Worm (Caenorhabditis elegans) whole organism, young adult: ENCODE results near the gene K10C9.1.

Source experiments
- F39B2.1 ChIP-seq: fragments of 200-800 bp; sonication (Bioruptor generic); IDR thresholded peaks from 2 replicates; pipeline ENCODE4 v1.3.6; 2022; ENCODE audit warnings: missing genetic modification reagents, missing genetic modification characterization, missing compliant biosample characterization
- F49E8.2 ChIP-seq: sonication (generic microtip); optimal IDR thresholded peaks from 3 replicates; lab custom pipeline; 2017; ENCODE audit warnings: missing genetic modification characterization, mild to moderate bottlenecking, missing compliant biosample characterization, antibody characterized with exemption, moderate library complexity; ENCODE audit not compliant: insufficient read depth
- T26A5.8 ChIP-seq: sonication (generic microtip); optimal IDR thresholded peaks from 2 replicates; lab custom pipeline; 2016; ENCODE audit warnings: missing genetic modification characterization, missing compliant biosample characterization
- aptf-3 ChIP-seq: fragments of 200-800 bp; sonication (Bioruptor generic); IDR thresholded peaks from 2 replicates; pipeline ENCODE4 v1.3.6; 2022; ENCODE audit warnings: missing genetic modification characterization, missing compliant biosample characterization
- attf-5 ChIP-seq: fragments of 200-800 bp; sonication (Bioruptor generic); optimal IDR thresholded peaks from 2 replicates; lab custom pipeline; 2018; ENCODE audit warnings: mild to moderate bottlenecking, missing genetic modification characterization, missing compliant biosample characterization
- bed-2 ChIP-seq: fragments of 200-800 bp; sonication (Bioruptor generic); IDR thresholded peaks from 2 replicates; pipeline ENCODE4 v1.3.6; 2022; ENCODE audit warnings: missing genetic modification reagents, missing genetic modification characterization, missing compliant biosample characterization
- cebp-2 ChIP-seq: fragments of 200-800 bp; sonication (Bioruptor generic); IDR thresholded peaks from 2 replicates; pipeline ENCODE4 v1.3.6; 2022; ENCODE audit warnings: missing genetic modification characterization, missing compliant biosample characterization
- ceh-100 ChIP-seq: fragments of 200-800 bp; sonication (Bioruptor generic); IDR thresholded peaks from 2 replicates; pipeline ENCODE4 v1.3.6; 2022; ENCODE audit warnings: missing genetic modification reagents, missing genetic modification characterization, missing compliant biosample characterization
- ceh-27 ChIP-seq: fragments of 200-800 bp; sonication (Bioruptor generic); optimal IDR thresholded peaks from 2 replicates; lab custom pipeline; 2018; ENCODE audit warnings: mild to moderate bottlenecking, missing genetic modification characterization, moderate library complexity, missing compliant biosample characterization
- ceh-79 ChIP-seq: sonication (generic microtip); optimal IDR thresholded peaks from 2 replicates; lab custom pipeline; 2017; ENCODE audit warnings: mild to moderate bottlenecking, missing genetic modification characterization, missing compliant biosample characterization
- ceh-91 ChIP-seq: fragments of 200-800 bp; sonication (Bioruptor generic); IDR thresholded peaks from 2 replicates; pipeline ENCODE4 v1.3.6; 2022; ENCODE audit warnings: missing genetic modification reagents, missing genetic modification characterization, missing compliant biosample characterization
- dpl-1 ChIP-seq: fragments of 150-350 bp; optimal IDR thresholded peaks from 2 replicates; lab custom pipeline; 2014; ENCODE audit warnings: missing biosample characterization, missing genetic modification reagents, missing genetic modification characterization
- efl-1 ChIP-seq: fragments of 150-350 bp; optimal IDR thresholded peaks from 2 replicates; lab custom pipeline; 2014; ENCODE audit warnings: missing biosample characterization, missing genetic modification reagents, missing genetic modification characterization
- egrh-3 ChIP-seq: fragments of 200-800 bp; sonication (Bioruptor generic); IDR thresholded peaks from 2 replicates; pipeline ENCODE4 v1.3.6; 2022; ENCODE audit warnings: missing genetic modification reagents, missing genetic modification characterization, missing compliant biosample characterization
- hmg-1.2 ChIP-seq: fragments of 200-800 bp; sonication (Bioruptor generic); IDR thresholded peaks from 2 replicates; pipeline ENCODE4 v1.3.6; 2022; ENCODE audit warnings: missing genetic modification reagents, missing genetic modification characterization, missing compliant biosample characterization
- hmg-20 ChIP-seq: fragments of 200-800 bp; sonication (Bioruptor generic); IDR thresholded peaks from 2 replicates; pipeline ENCODE4 v1.3.6; 2022; ENCODE audit warnings: missing genetic modification reagents, missing genetic modification characterization, missing compliant biosample characterization
- lin-40 ChIP-seq: sonication (generic microtip); optimal IDR thresholded peaks from 2 replicates; lab custom pipeline; 2016; ENCODE audit warnings: missing genetic modification characterization, mild to moderate bottlenecking, missing compliant biosample characterization, missing genotype, missing genetic modification reagents
- lin-54 ChIP-seq: fragments of 200-800 bp; sonication (Bioruptor generic); optimal IDR thresholded peaks from 2 replicates; lab custom pipeline; 2018; ENCODE audit warnings: mild to moderate bottlenecking, missing genetic modification characterization, missing compliant biosample characterization
- madf-6 ChIP-seq: fragments of 200-800 bp; sonication (Bioruptor generic); IDR thresholded peaks from 2 replicates; pipeline ENCODE4 v1.3.6; 2022; ENCODE audit warnings: missing genetic modification reagents, missing genetic modification characterization, missing compliant biosample characterization
- madf-8 ChIP-seq: fragments of 200-800 bp; sonication (Bioruptor generic); conservative IDR thresholded peaks from 2 replicates; pipeline ENCODE4 v1.3.6; 2022; ENCODE audit warnings: missing genetic modification reagents, missing genetic modification characterization, missing compliant biosample characterization
- mcd-1 ChIP-seq: fragments of 200-800 bp; sonication (Bioruptor generic); IDR thresholded peaks from 2 replicates; pipeline ENCODE4 v1.3.6; 2022; ENCODE audit warnings: missing genetic modification reagents, missing genetic modification characterization, missing compliant biosample characterization
- rec-8 ChIP-seq, 2 experiments: sonication (generic microtip); optimal IDR thresholded peaks; 2 replicates each; lab custom pipeline; 2016; ENCODE audit warnings: mild to moderate bottlenecking in 2 of 2, missing genetic modification characterization in 2 of 2, missing genetic modification reagents in 2 of 2, missing genotype in 2 of 2, missing biosample characterization in 1 of 2, missing compliant biosample characterization in 1 of 2, moderate library complexity in 1 of 2
- rpc-1 ChIP-seq, 2 experiments: fragments of 150-350 bp in 1 of 2; sonication (generic microtip) in 1 of 2; optimal IDR thresholded peaks; 2 replicates each; lab custom pipeline; 2014 to 2018; ENCODE audit warnings: missing biosample characterization in 1 of 2, missing genetic modification characterization in 1 of 2, missing genetic modification reagents in 1 of 2, missing genotype in 1 of 2
- snpc-1.1 ChIP-seq: sonication (generic microtip); optimal IDR thresholded peaks from 2 replicates; lab custom pipeline; 2017; ENCODE audit warnings: missing genetic modification characterization, mild to moderate bottlenecking, missing compliant biosample characterization, antibody characterized with exemption, moderate library complexity, missing genotype, missing genetic modification reagents; ENCODE audit not compliant: insufficient read depth
- snpc-4 ChIP-seq, 5 experiments: fragments of 150-350 bp in 1 of 5; sonication (generic microtip) in 4 of 5; optimal IDR thresholded peaks; 2 replicates each; lab custom pipeline; 2014 to 2018; ENCODE audit warnings: missing genetic modification characterization in 5 of 5, missing biosample characterization in 3 of 5, antibody characterized with exemption in 2 of 5, mild to moderate bottlenecking in 2 of 5, missing compliant biosample characterization in 2 of 5, missing genotype in 2 of 5, moderate library complexity in 2 of 5, missing genetic modification reagents in 1 of 5
- somi-1 ChIP-seq: fragments of 200-800 bp; sonication (Bioruptor generic); optimal IDR thresholded peaks from 2 replicates; lab custom pipeline; 2018; ENCODE audit warnings: mild to moderate bottlenecking, missing genetic modification characterization, missing compliant biosample characterization
- unc-130 ChIP-seq: sonication (generic microtip); optimal IDR thresholded peaks from 2 replicates; lab custom pipeline; 2016; ENCODE audit warnings: missing genetic modification reagents, missing genetic modification characterization, missing compliant biosample characterization
- xnd-1 ChIP-seq: sonication (generic microtip); optimal IDR thresholded peaks from 2 replicates; lab custom pipeline; 2016; ENCODE audit warnings: missing genotype, missing genetic modification reagents, missing genetic modification characterization, missing compliant biosample characterization
- zfh-2 ChIP-seq: fragments of 200-800 bp; sonication (Bioruptor generic); conservative IDR thresholded peaks from 2 replicates; pipeline ENCODE4 v1.3.6; 2022; ENCODE audit warnings: missing genetic modification reagents, missing genetic modification characterization, missing compliant biosample characterization
- ztf-3 ChIP-seq: fragments of 200-800 bp; sonication (Bioruptor generic); optimal IDR thresholded peaks from 2 replicates; lab custom pipeline; 2018; ENCODE audit warnings: mild to moderate bottlenecking, missing genetic modification characterization, missing compliant biosample characterization
- ztf-6 ChIP-seq: fragments of 200-800 bp; sonication (Bioruptor generic); IDR thresholded peaks from 2 replicates; pipeline ENCODE4 v1.3.6; 2022; ENCODE audit warnings: missing genetic modification reagents, missing genetic modification characterization, missing compliant biosample characterization

K10C9.1 gene

DNA sequence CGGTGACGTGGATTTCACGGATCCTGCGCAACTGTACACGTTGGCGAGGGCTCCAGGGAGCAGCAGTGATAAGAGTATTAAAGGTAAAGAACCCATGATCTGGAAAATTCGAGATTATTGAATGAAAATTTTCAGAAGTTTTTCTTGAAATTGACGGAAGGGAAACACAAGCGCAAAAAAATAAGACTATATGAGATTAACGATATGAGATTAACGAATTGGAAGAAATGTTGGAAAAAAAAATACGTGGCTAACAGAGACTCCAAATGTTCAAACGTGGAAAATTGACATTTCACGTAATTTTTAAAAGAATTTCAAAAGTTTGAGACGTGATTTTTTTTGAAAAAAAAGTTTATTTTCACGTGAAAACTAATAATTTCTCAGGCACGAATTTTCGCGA, 26.6 kb upstream of the K10C9.1 start, which contains the start of gene nra-4:
nra-4 (minus strand) TSS at position 101 of the 400 bp plus-strand sequence.
- TF ChIP-seq ceh-79 (tag; lab: Kevin White, UChicago) (no peak), rpc-1 (optimal IDR thresholded peaks at IDR 0.05; lab: Kevin White, UChicago) (no peak), rpc-1 (tag; optimal IDR thresholded peaks at IDR 0.05; lab: Kevin White, UChicago) (no peak), F39B2.1 (GFP tag; lab: Robert Waterston, UW) (no peak), bed-2 (no peak), aptf-3 (GFP tag; lab: Robert Waterston, UW) (no peak), ztf-3 (GFP tag; lab: Kevin White, UChicago) (no peak)

DNA sequence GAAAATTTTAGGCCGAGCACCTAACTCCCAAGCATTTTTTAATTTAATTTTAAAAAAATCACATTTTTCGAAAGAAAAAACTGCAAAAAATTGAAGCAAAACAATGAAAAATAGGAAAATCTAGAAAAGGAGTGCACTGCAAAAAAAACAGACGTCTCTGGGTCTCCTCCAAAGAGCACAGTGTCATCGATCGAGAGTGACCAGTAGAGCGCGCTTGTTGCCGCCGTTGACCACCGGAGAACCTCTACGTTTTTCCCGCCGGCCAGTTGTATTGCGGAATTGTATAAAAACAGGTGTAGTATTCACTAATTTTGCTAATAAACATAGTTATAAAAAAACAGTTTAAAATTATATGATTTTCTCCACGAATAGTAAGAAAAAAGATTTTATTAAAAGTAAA, 25.7 kb upstream of the K10C9.1 start:
- peak; percentile 62 for TF ChIP-seq xnd-1 (tag; lab: Kevin White, UChicago)
- TF ChIP-seq ztf-6 (GFP tag; lab: Robert Waterston, UW), result no peak
- peak; percentile 76 for TF ChIP-seq madf-8 (GFP tag; lab: Robert Waterston, UW)
- no peak for TF ChIP-seq ceh-27 (GFP tag; lab: Kevin White, UChicago)
- peak; percentile 68 for TF ChIP-seq mcd-1 (GFP tag; lab: Robert Waterston, UW)
- peak; percentile 55 for TF ChIP-seq dpl-1 (GFP tag; lab: Kevin White, UChicago)
- peak; percentile 44; the same call in 1 of the 2 replicates for TF ChIP-seq hmg-1.2 (GFP tag; lab: Robert Waterston, UW)
- 0 out of 2 replicates have a peak, but pooled peaks have one; percentile 20 for TF ChIP-seq ceh-100
- peak; percentile 87 for TF ChIP-seq madf-6 (GFP tag; lab: Robert Waterston, UW)
- TF ChIP-seq unc-130 (GFP tag; lab: Kevin White, UChicago), result no peak
- peak; percentile 86 for TF ChIP-seq efl-1 (GFP tag; lab: Kevin White, UChicago)
- TF ChIP-seq, all 124 proteins: peak for 8

DNA sequence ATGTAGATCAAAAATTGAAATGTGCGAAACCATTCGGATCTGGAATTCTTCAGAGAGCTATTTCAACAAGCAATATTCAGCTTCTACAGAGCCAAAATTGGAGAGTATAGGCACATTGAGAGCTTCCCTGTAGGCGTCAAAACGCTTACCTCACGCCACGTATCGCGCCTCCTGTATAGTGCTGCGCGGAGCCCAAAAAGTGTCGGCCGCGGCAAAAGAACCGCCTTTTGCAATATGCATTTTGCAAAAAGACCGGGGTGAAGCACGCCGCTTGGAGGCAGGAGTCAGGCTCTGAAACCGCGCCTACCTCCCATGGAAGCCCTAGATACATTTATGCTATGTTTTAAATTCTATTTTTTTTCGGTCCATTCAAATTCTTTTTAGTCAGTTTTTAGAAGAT, 23.4 kb upstream of the K10C9.1 start:
- TF ChIP-seq F49E8.2 (no peak), hmg-20 (GFP tag; lab: Robert Waterston, UW) (no peak), zfh-2 (GFP tag; lab: Robert Waterston, UW) (no peak; the same call in 1 of the 2 replicates), rec-8 (tag; optimal IDR thresholded peaks at IDR 0.05; lab: Kevin White, UChicago) (no peak), lin-54 (GFP tag; lab: Kevin White, UChicago) (no peak), hmg-1.2 (GFP tag; lab: Robert Waterston, UW) (peak; percentile 53), cebp-2 (GFP tag; lab: Robert Waterston, UW) (no peak), snpc-1.1 (peak; percentile 63), snpc-4 (GFP tag; optimal IDR thresholded peaks at IDR 0.05; lab: Kevin White, UChicago) (peak; percentile 33), snpc-4 (tag; optimal IDR thresholded peaks at IDR 0.05; lab: Kevin White, UChicago) (peak in 2 of 4 experiments; percentile 81 to 85), egrh-3 (GFP tag; lab: Robert Waterston, UW) (no peak), ceh-91 (no peak), somi-1 (no peak)

DNA sequence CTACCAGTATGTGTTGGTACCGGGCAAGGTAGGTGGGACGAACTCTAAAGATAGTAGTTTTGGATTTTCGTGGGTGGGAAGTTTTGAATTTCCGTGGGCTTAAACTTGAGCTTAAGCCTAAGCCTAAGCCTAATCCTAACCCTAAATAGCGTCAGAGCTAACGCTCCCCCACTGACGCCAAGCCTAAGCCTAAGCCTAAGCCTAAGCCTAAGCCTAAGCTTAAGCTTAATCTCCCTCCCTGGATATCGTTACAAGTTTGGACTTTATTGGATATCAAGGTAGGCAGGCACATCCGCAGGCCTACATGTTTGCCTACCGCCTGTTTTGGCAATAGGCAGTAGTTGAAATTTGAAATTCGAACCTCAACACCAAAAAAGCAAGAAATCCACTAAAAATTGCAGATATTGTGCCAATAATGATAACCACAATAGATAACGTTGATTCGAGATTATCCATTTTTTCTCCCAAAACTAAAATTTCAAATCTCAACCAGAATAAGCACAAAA, 22.4 kb upstream of the K10C9.1 start, which contains the start of gene K10C9.4:
K10C9.4 (minus strand) TSS at position 456 of the 506 bp plus-strand sequence.
- TF ChIP-seq attf-5 (GFP tag; lab: Kevin White, UChicago) (no peak), hmg-20 (GFP tag; lab: Robert Waterston, UW) (no peak), lin-40 (tag; lab: Kevin White, UChicago) (no peak), T26A5.8 (no peak)
